Fruit fly (Drosophila melanogaster) whole organism, adult: ENCODE results near the gene CG13314.

Experiments
- CG14711 ChIP-seq: fragments of 200-800 bp; sonication (Bioruptor generic); optimal IDR thresholded peaks from 2 replicates; lab custom pipeline; 2018; ENCODE audit warnings: missing biosample characterization, mild to moderate bottlenecking, missing genetic modification characterization, moderate library complexity
- CG7045 ChIP-seq: fragments of 200-800 bp; sonication (Bioruptor generic); optimal IDR thresholded peaks from 2 replicates; lab custom pipeline; 2017; ENCODE audit warnings: missing biosample characterization, mild to moderate bottlenecking, missing genetic modification characterization

DNA sequence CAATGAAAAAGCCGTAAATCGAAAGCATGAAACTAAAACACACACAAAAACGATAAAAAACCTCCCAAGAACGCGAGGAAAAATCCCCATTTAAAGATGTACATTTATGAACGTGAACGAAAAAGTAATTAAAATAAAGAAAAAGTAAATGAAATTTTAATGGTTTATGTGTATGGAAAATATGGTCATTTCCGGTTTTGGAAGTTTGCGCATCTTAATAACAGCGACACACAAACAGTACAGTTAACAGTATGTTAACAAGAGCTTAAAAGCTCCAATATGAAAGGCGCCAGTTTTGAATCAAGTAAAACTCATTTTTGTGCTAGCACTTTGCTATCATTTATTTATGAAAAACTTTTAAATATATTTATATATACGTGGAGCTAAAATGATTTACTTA is 49.7 kb upstream of the CG13314 start:
- TF ChIP-seq CG7045 (GFP tag; lab: Kevin White, UChicago) (no peak), CG14711 (no peak)
